Worm (Caenorhabditis elegans) whole organism, young adult: ENCODE results near the gene dyf-2.

Experiments used
- B0035.1 ChIP-seq: sonication (generic microtip); optimal IDR thresholded peaks from 2 replicates; lab custom pipeline; 2016; ENCODE audit warnings: missing genetic modification characterization, mild to moderate bottlenecking, missing compliant biosample characterization, missing genotype, missing genetic modification reagents
- Y67H2A.10 ChIP-seq: fragments of 200-800 bp; sonication (Bioruptor generic); conservative IDR thresholded peaks from 2 replicates; pipeline ENCODE4 v1.3.6; 2022; ENCODE audit warnings: missing genetic modification reagents, missing genetic modification characterization, missing compliant biosample characterization
- ama-1 ChIP-seq, 3 experiments: fragments of 150-350 bp in 1 of 3; sonication (generic microtip) in 2 of 3; optimal IDR thresholded peaks; 2 replicates each; lab custom pipeline; 2014 to 2018; ENCODE audit warnings: missing biosample characterization in 2 of 3, missing genetic modification characterization in 2 of 3, missing genetic modification reagents in 2 of 3
- chd-7 ChIP-seq: sonication (generic microtip); optimal IDR thresholded peaks from 2 replicates; lab custom pipeline; 2016; ENCODE audit warnings: mild to moderate bottlenecking, missing genetic modification characterization, moderate library complexity, missing compliant biosample characterization
- efl-1 ChIP-seq: fragments of 150-350 bp; optimal IDR thresholded peaks from 2 replicates; lab custom pipeline; 2014; ENCODE audit warnings: missing biosample characterization, missing genetic modification reagents, missing genetic modification characterization
- lsy-27 ChIP-seq: sonication (generic microtip); optimal IDR thresholded peaks from 2 replicates; lab custom pipeline; 2017; ENCODE audit warnings: missing genetic modification characterization, mild to moderate bottlenecking, missing compliant biosample characterization, antibody characterized with exemption, missing genotype, borderline replicate concordance; ENCODE audit not compliant: insufficient read depth
- nfyb-1 ChIP-seq: fragments of 200-800 bp; sonication (Bioruptor generic); IDR thresholded peaks from 2 replicates; pipeline ENCODE4 v1.3.6; 2022; ENCODE audit warnings: missing genetic modification reagents, missing genetic modification characterization, missing compliant biosample characterization
- pha-4 ChIP-seq: fragments of 150-350 bp; sonication (generic microtip); optimal IDR thresholded peaks from 2 replicates; lab custom pipeline; 2014; ENCODE audit warnings: missing biosample characterization, missing genetic modification reagents, missing genetic modification characterization
- snpc-4 ChIP-seq, 5 experiments: fragments of 150-350 bp in 1 of 5; sonication (generic microtip) in 4 of 5; optimal IDR thresholded peaks; 2 replicates each; lab custom pipeline; 2014 to 2018; ENCODE audit warnings: missing genetic modification characterization in 5 of 5, missing biosample characterization in 3 of 5, antibody characterized with exemption in 2 of 5, mild to moderate bottlenecking in 2 of 5, missing compliant biosample characterization in 2 of 5, missing genotype in 2 of 5, moderate library complexity in 2 of 5, missing genetic modification reagents in 1 of 5

ce11 chrIII:13630708-13631107 is 55.5 kb downstream of the dyf-2 start, which contains the start of gene arrd-17:
- no peak for TF ChIP-seq pha-4 (tag; lab: Kevin White, UChicago)
- TF ChIP-seq chd-7 (tag; lab: Kevin White, UChicago) = no peak
- no peak for TF ChIP-seq lsy-27
- no peak for TF ChIP-seq nfyb-1 (GFP tag; lab: Robert Waterston, UW)
- no peak for TF ChIP-seq snpc-4 (GFP tag; optimal IDR thresholded peaks at IDR 0.05; lab: Kevin White, UChicago)
- TF ChIP-seq snpc-4 (tag; optimal IDR thresholded peaks at IDR 0.05; lab: Kevin White, UChicago) = no peak
- TF ChIP-seq ama-1 (optimal IDR thresholded peaks at IDR 0.05; lab: Kevin White, UChicago) = no peak
- TF ChIP-seq ama-1 (GFP tag; optimal IDR thresholded peaks at IDR 0.05; lab: Kevin White, UChicago) = no peak
- TF ChIP-seq efl-1 (GFP tag; lab: Kevin White, UChicago) = no peak
- no peak for TF ChIP-seq B0035.1 (tag; lab: Kevin White, UChicago)
- no peak for TF ChIP-seq Y67H2A.10 (GFP tag; lab: Robert Waterston, UW)
